Worm (Caenorhabditis elegans): Measurements from ENCODE around the gene rer-1.

ce11 chrII:8783451-8783967 is 27.7 kb upstream of the rer-1 start, which contains the start of gene sgn-1:
- TF ChIP-seq tra-4 (tag; optimal IDR thresholded peaks at IDR 0.05) (no peak), F13C5.2 (tag; optimal IDR thresholded peaks at IDR 0.05) (no peak), B0310.2 (tag; optimal IDR thresholded peaks at IDR 0.05) (no peak)

Data from whole organism, early embryonic.